Worm (Caenorhabditis elegans) whole organism, L4/young adult: Measurements from ENCODE around the gene fbxb-53.

Experiments
- W03F9.2 ChIP-seq: fragments of 150-350 bp; optimal IDR thresholded peaks from 2 replicates; lab custom pipeline; 2014; ENCODE audit warnings: missing biosample characterization, missing genetic modification characterization
- dao-5 ChIP-seq: sonication (generic microtip); optimal IDR thresholded peaks from 2 replicates; lab custom pipeline; 2016; ENCODE audit warnings: missing genotype, missing genetic modification characterization, moderate library complexity, missing compliant biosample characterization
- him-1 ChIP-seq: sonication (generic microtip); optimal IDR thresholded peaks from 2 replicates; lab custom pipeline; 2016; ENCODE audit warnings: missing genotype, missing genetic modification reagents, missing genetic modification characterization, missing compliant biosample characterization

- TF ChIP-seq him-1 (tag; lab: Kevin White, UChicago) (no peak), dao-5 (tag; lab: Kevin White, UChicago) (no peak), W03F9.2 (tag; lab: Kevin White, UChicago) (no peak)
These were observed 3.7 kb upstream of the fbxb-53 start, which contains the start of gene F36H5.9 for ce11 chrII:1752990-1753389.
